Fruit fly (Drosophila melanogaster) whole organism, prepupa: ENCODE data around the gene CG31741.

ENCODE experiments used
- CG11902 ChIP-seq: fragments of 200-800 bp; sonication (Bioruptor generic); optimal IDR thresholded peaks from 3 replicates; lab custom pipeline; 2016; ENCODE audit warnings: missing biosample characterization, missing genetic modification characterization
- CG34406 ChIP-seq: fragments of 200-800 bp; sonication (Bioruptor generic); optimal IDR thresholded peaks from 3 replicates; lab custom pipeline; 2016; ENCODE audit warnings: missing biosample characterization, missing genetic modification characterization
- acj6 ChIP-seq: fragments of 200-800 bp; sonication (Bioruptor generic); optimal IDR thresholded peaks from 3 replicates; lab custom pipeline; 2016; ENCODE audit warnings: missing biosample characterization, missing genetic modification characterization

- TF ChIP-seq CG34406 (GFP tag; lab: Kevin White, UChicago) (no peak), acj6 (GFP tag; lab: Kevin White, UChicago) (no peak), CG11902 (GFP tag; lab: Kevin White, UChicago) (no peak)
These were observed 2.7 kb upstream of the CG31741 start, which contains the start of gene ninaD for dm6 chr2L:18081328-18081727.
